Worm (Caenorhabditis elegans): ENCODE data around the gene snb-6.

DNA sequence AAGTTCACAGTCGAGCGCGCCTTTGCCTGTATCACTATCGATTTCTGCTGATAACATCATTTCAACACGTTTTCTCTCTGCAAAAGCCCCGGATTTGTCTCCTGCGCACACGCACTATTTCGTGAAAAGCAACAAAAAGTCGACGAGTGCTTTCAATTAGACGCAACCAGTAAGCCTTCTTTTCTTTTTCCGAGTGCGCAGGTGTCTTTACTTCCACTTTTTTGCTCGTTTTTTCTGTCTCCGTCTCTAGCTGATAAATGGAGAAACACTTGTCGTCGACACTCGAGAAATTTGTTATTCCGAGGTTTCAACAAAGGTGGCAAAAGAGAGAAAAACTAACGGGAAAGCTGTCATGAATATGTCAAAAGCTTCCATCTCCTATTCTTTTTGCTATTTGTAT, 32.1 kb upstream of the snb-6 start:
- TF ChIP-seq nfya-1 (tag; optimal IDR thresholded peaks at IDR 0.05; ENCODE audit: borderline replicate concordance, insufficient read depth) = no peak
- no peak for TF ChIP-seq unc-62 (GFP tag; optimal IDR thresholded peaks at IDR 0.05)
- TF ChIP-seq attf-5 (GFP tag; optimal IDR thresholded peaks at IDR 0.05) = no peak
- TF ChIP-seq dpl-1 (GFP tag; optimal IDR thresholded peaks at IDR 0.05) = no peak
- TF ChIP-seq akir-1 (GFP tag; optimal IDR thresholded peaks at IDR 0.05) = no peak
- no peak for TF ChIP-seq egl-44 (GFP tag; IDR thresholded peaks at IDR 0.05)
- no peak for TF ChIP-seq snpc-4 (GFP tag; optimal IDR thresholded peaks at IDR 0.05)
- no peak for TF ChIP-seq snpc-4 (tag; optimal IDR thresholded peaks at IDR 0.05)
- no peak for TF ChIP-seq lin-26 (GFP tag; IDR thresholded peaks at IDR 0.05)
- TF ChIP-seq ets-4 (GFP tag; optimal IDR thresholded peaks at IDR 0.05) = no peak
- no peak for TF ChIP-seq ccch-3 (GFP tag; optimal IDR thresholded peaks at IDR 0.05)
- no peak for TF ChIP-seq cebp-2 (GFP tag; IDR thresholded peaks at IDR 0.05)
